Worm (Caenorhabditis elegans) whole organism, L4 larva: ENCODE measurements around the gene K08B12.1.

ENCODE experiments used
- F37D6.2 ChIP-seq: sonication (generic microtip); optimal IDR thresholded peaks from 2 replicates; lab custom pipeline; 2016; ENCODE audit warnings: mild to moderate bottlenecking, missing genetic modification characterization, missing compliant biosample characterization
- F49E8.2 ChIP-seq: sonication (generic microtip); optimal IDR thresholded peaks from 2 replicates; lab custom pipeline; 2016; ENCODE audit warnings: missing compliant biosample characterization, mild to moderate bottlenecking, missing genetic modification characterization, borderline replicate concordance
- T26A8.4 ChIP-seq: fragments of 200-800 bp; sonication (Bioruptor generic); IDR thresholded peaks from 2 replicates; pipeline ENCODE4 v1.3.6; 2022; ENCODE audit warnings: missing genetic modification characterization, missing compliant biosample characterization
- Y105C5A.15 ChIP-seq: fragments of 200-800 bp; sonication (Bioruptor generic); IDR thresholded peaks from 2 replicates; pipeline ENCODE4 v1.3.6; 2022; ENCODE audit warnings: missing genetic modification characterization, missing compliant biosample characterization
- Y48G9A.11 ChIP-seq: fragments of 200-800 bp; sonication (Bioruptor generic); IDR thresholded peaks from 2 replicates; pipeline ENCODE4 v1.3.6; 2022; ENCODE audit warnings: missing genetic modification reagents, missing genetic modification characterization, missing compliant biosample characterization
- Y75B8A.6 ChIP-seq: fragments of 200-800 bp; sonication (Bioruptor generic); IDR thresholded peaks from 2 replicates; pipeline ENCODE4 v1.3.6; 2022; ENCODE audit warnings: missing genetic modification reagents, missing genetic modification characterization, missing compliant biosample characterization
- ama-1 ChIP-seq: fragments of 150-350 bp; optimal IDR thresholded peaks from 2 replicates; lab custom pipeline; 2014; ENCODE audit warnings: inconsistent platforms, mixed read lengths
- ceh-20 ChIP-seq: fragments of 200-800 bp; sonication (Bioruptor generic); IDR thresholded peaks from 2 replicates; pipeline ENCODE4 v1.3.6; 2022; ENCODE audit warnings: missing genetic modification reagents, missing genetic modification characterization, missing compliant biosample characterization
- ceh-28 ChIP-seq: fragments of 150-350 bp; optimal IDR thresholded peaks from 2 replicates; lab custom pipeline; 2014; ENCODE audit warnings: missing biosample characterization, missing genetic modification reagents, missing genetic modification characterization
- ceh-32 ChIP-seq: sonication (generic microtip); optimal IDR thresholded peaks from 2 replicates; lab custom pipeline; 2016; ENCODE audit warnings: mild to moderate bottlenecking, missing genetic modification characterization, missing compliant biosample characterization; ENCODE audit not compliant: poor library complexity
- ceh-82 ChIP-seq: sonication (generic microtip); optimal IDR thresholded peaks from 2 replicates; lab custom pipeline; 2017; ENCODE audit warnings: missing biosample characterization, missing genetic modification characterization
- cey-2 ChIP-seq: sonication (generic microtip); optimal IDR thresholded peaks from 3 replicates; lab custom pipeline; 2017; ENCODE audit warnings: missing genetic modification characterization, mild to moderate bottlenecking, missing compliant biosample characterization, antibody characterized with exemption, borderline replicate concordance; ENCODE audit not compliant: insufficient read depth
- ctbp-1 ChIP-seq: fragments of 200-800 bp; sonication (Bioruptor generic); IDR thresholded peaks from 2 replicates; pipeline ENCODE4 v1.3.6; 2022; ENCODE audit warnings: missing genetic modification reagents, missing genetic modification characterization, missing compliant biosample characterization
- daf-8 ChIP-seq: fragments of 200-800 bp; sonication (Bioruptor generic); IDR thresholded peaks from 2 replicates; pipeline ENCODE4 v1.3.6; 2022; ENCODE audit warnings: missing genetic modification characterization, missing compliant biosample characterization
- dmd-6 ChIP-seq: fragments of 200-800 bp; sonication (Bioruptor generic); IDR thresholded peaks from 2 replicates; pipeline ENCODE4 v1.3.6; 2022; ENCODE audit warnings: missing genetic modification reagents, missing genetic modification characterization, missing compliant biosample characterization
- duxl-1 ChIP-seq: sonication (generic microtip); optimal IDR thresholded peaks from 2 replicates; lab custom pipeline; 2016; ENCODE audit warnings: mild to moderate bottlenecking, missing genetic modification characterization, moderate library complexity, missing compliant biosample characterization; ENCODE audit not compliant: poor library complexity
- egl-27 ChIP-seq: sonication (generic microtip); optimal IDR thresholded peaks from 3 replicates; lab custom pipeline; 2017; ENCODE audit warnings: missing biosample characterization, missing genetic modification reagents, missing genetic modification characterization
- egl-43 ChIP-seq: fragments of 200-800 bp; sonication (Bioruptor generic); IDR thresholded peaks from 2 replicates; pipeline ENCODE4 v1.3.6; 2022; ENCODE audit warnings: missing genetic modification reagents, missing genetic modification characterization, missing compliant biosample characterization
- fkh-10 ChIP-seq: fragments of 150-350 bp; optimal IDR thresholded peaks from 2 replicates; lab custom pipeline; 2014; ENCODE audit warnings: missing biosample characterization, missing genetic modification reagents, missing genetic modification characterization
- hif-1 ChIP-seq, 2 experiments: sonication (generic microtip); optimal IDR thresholded peaks; 2 replicates each; lab custom pipeline; 2016 to 2017; ENCODE audit warnings: missing compliant biosample characterization in 2 of 2, missing genetic modification characterization in 2 of 2, missing genetic modification reagents in 2 of 2, missing genotype in 2 of 2, mild to moderate bottlenecking in 1 of 2
- hlh-11 ChIP-seq: fragments of 200-800 bp; sonication (Bioruptor generic); optimal IDR thresholded peaks from 2 replicates; lab custom pipeline; 2018; ENCODE audit warnings: mild to moderate bottlenecking, missing genetic modification characterization, missing compliant biosample characterization
- hlh-30 ChIP-seq: sonication (generic microtip); optimal IDR thresholded peaks from 2 replicates; lab custom pipeline; 2017; ENCODE audit warnings: antibody characterized with exemption, mild to moderate bottlenecking, missing genetic modification characterization, missing compliant biosample characterization; ENCODE audit not compliant: insufficient read depth
- hmg-1.1 ChIP-seq: fragments of 200-800 bp; sonication (Bioruptor generic); IDR thresholded peaks from 2 replicates; pipeline ENCODE4 v1.3.6; 2022; ENCODE audit warnings: missing genetic modification reagents, missing genetic modification characterization, missing compliant biosample characterization
- jun-1 ChIP-seq: fragments of 150-350 bp; optimal IDR thresholded peaks from 2 replicates; lab custom pipeline; 2014; ENCODE audit warnings: missing biosample characterization, missing genetic modification reagents, missing genetic modification characterization
- lim-7 ChIP-seq: fragments of 200-800 bp; sonication (Bioruptor generic); IDR thresholded peaks from 2 replicates; pipeline ENCODE4 v1.3.6; 2022; ENCODE audit warnings: missing genetic modification characterization, missing compliant biosample characterization
- lin-1 ChIP-seq: fragments of 200-800 bp; sonication (Bioruptor generic); IDR thresholded peaks from 2 replicates; pipeline ENCODE4 v1.3.6; 2022; ENCODE audit warnings: missing genetic modification reagents, missing genetic modification characterization, missing compliant biosample characterization
- lin-13 ChIP-seq: fragments of 150-350 bp; optimal IDR thresholded peaks from 2 replicates; lab custom pipeline; 2014; ENCODE audit warnings: missing biosample characterization, missing genetic modification reagents, missing genetic modification characterization
- lin-15B ChIP-seq: fragments of 150-350 bp; sonication (generic microtip); optimal IDR thresholded peaks from 3 replicates; lab custom pipeline; 2014; ENCODE audit warnings: missing biosample characterization, missing genetic modification characterization
- lin-38 ChIP-seq: fragments of 200-800 bp; sonication (Bioruptor generic); IDR thresholded peaks from 2 replicates; pipeline ENCODE4 v1.3.6; 2022; ENCODE audit warnings: missing genetic modification reagents, missing genetic modification characterization, missing compliant biosample characterization
- lin-39 ChIP-seq: fragments of 150-350 bp; optimal IDR thresholded peaks from 2 replicates; lab custom pipeline; 2014; ENCODE audit warnings: missing biosample characterization, missing genetic modification reagents, missing genetic modification characterization
- lsy-2 ChIP-seq, 2 experiments: fragments of 150-350 bp in 1 of 2; sonication (generic microtip) in 1 of 2; optimal IDR thresholded peaks; 2 replicates each; lab custom pipeline; 2014 to 2017; ENCODE audit warnings: missing biosample characterization in 2 of 2, missing genetic modification characterization in 2 of 2
- madf-5 ChIP-seq, 2 experiments: fragments of 200-800 bp; sonication (Bioruptor generic); IDR thresholded peaks; 2 replicates each; pipeline ENCODE4 v1.3.6; 2022; ENCODE audit warnings: missing compliant biosample characterization in 2 of 2, missing genetic modification characterization in 2 of 2
- madf-9 ChIP-seq: fragments of 200-800 bp; sonication (Bioruptor generic); conservative IDR thresholded peaks from 2 replicates; pipeline ENCODE4 v1.3.6; 2022; ENCODE audit warnings: missing genetic modification reagents, missing genetic modification characterization, missing compliant biosample characterization
- mep-1 ChIP-seq: fragments of 150-350 bp; sonication (generic microtip); optimal IDR thresholded peaks from 3 replicates; lab custom pipeline; 2014; ENCODE audit warnings: missing biosample characterization, missing genetic modification characterization
- mes-2 ChIP-seq: sonication (generic microtip); optimal IDR thresholded peaks from 2 replicates; lab custom pipeline; 2016; ENCODE audit warnings: missing genotype, mild to moderate bottlenecking, missing genetic modification characterization, missing compliant biosample characterization; ENCODE audit not compliant: poor library complexity, severe bottlenecking
- mxl-2 ChIP-seq: fragments of 200-800 bp; sonication (Bioruptor generic); conservative IDR thresholded peaks from 2 replicates; pipeline ENCODE4 v1.3.6; 2022; ENCODE audit warnings: missing genetic modification reagents, missing genetic modification characterization, missing compliant biosample characterization
- nhr-41 ChIP-seq: fragments of 200-800 bp; sonication (Bioruptor generic); IDR thresholded peaks from 2 replicates; pipeline ENCODE4 v1.3.6; 2022; ENCODE audit warnings: missing genetic modification reagents, missing genetic modification characterization, missing compliant biosample characterization
- nhr-6 ChIP-seq: fragments of 150-350 bp; optimal IDR thresholded peaks from 2 replicates; lab custom pipeline; 2014; ENCODE audit warnings: missing biosample characterization, missing genetic modification characterization
- nhr-76 ChIP-seq: fragments of 150-350 bp; optimal IDR thresholded peaks from 2 replicates; lab custom pipeline; 2014; ENCODE audit warnings: missing biosample characterization, missing genetic modification characterization
- nhr-77 ChIP-seq: fragments of 150-350 bp; optimal IDR thresholded peaks from 2 replicates; lab custom pipeline; 2014; ENCODE audit warnings: missing biosample characterization, missing genetic modification characterization
- php-3 ChIP-seq: fragments of 200-800 bp; sonication (Bioruptor generic); IDR thresholded peaks from 2 replicates; pipeline ENCODE4 v1.3.6; 2022; ENCODE audit warnings: missing genetic modification reagents, missing genetic modification characterization, missing compliant biosample characterization
- rbr-2 ChIP-seq: sonication (generic microtip); optimal IDR thresholded peaks from 2 replicates; lab custom pipeline; 2016; ENCODE audit warnings: missing genotype, missing genetic modification characterization, missing compliant biosample characterization
- saeg-2 ChIP-seq: fragments of 200-800 bp; sonication (Bioruptor generic); IDR thresholded peaks from 2 replicates; pipeline ENCODE4 v1.3.6; 2022; ENCODE audit warnings: missing genetic modification reagents, missing genetic modification characterization, missing compliant biosample characterization
- spr-1 ChIP-seq: sonication (generic microtip); optimal IDR thresholded peaks from 2 replicates; lab custom pipeline; 2016; ENCODE audit warnings: mild to moderate bottlenecking, missing genetic modification characterization, missing compliant biosample characterization
- unc-130 ChIP-seq: sonication (generic microtip); optimal IDR thresholded peaks from 2 replicates; lab custom pipeline; 2016; ENCODE audit warnings: missing genetic modification reagents, missing genetic modification characterization, missing compliant biosample characterization
- unc-39 ChIP-seq: sonication (generic microtip); optimal IDR thresholded peaks from 2 replicates; lab custom pipeline; 2017; ENCODE audit warnings: missing biosample characterization, missing genetic modification characterization
- unc-62 ChIP-seq, 3 experiments: fragments of 150-350 bp in 1 of 3; sonication (generic microtip); optimal IDR thresholded peaks in 2 of 3; peaks in 1 of 3; 1 replicate in 1 of 3; 2 replicates in 2 of 3; lab custom pipeline; 2014 to 2017; ENCODE audit warnings: missing biosample characterization in 3 of 3, missing genetic modification characterization in 3 of 3, missing genetic modification reagents in 3 of 3, missing genotype in 1 of 3
- zfp-2 ChIP-seq: sonication (generic microtip); optimal IDR thresholded peaks from 2 replicates; lab custom pipeline; 2016; ENCODE audit warnings: mild to moderate bottlenecking, missing genetic modification characterization, missing compliant biosample characterization
- zip-11 ChIP-seq: fragments of 200-800 bp; sonication (Bioruptor generic); IDR thresholded peaks from 2 replicates; pipeline ENCODE4 v1.3.6; 2022; ENCODE audit warnings: missing genetic modification characterization, missing compliant biosample characterization
- zip-2 ChIP-seq: fragments of 150-350 bp; optimal IDR thresholded peaks from 2 replicates; lab custom pipeline; 2014; ENCODE audit warnings: missing biosample characterization, missing genetic modification characterization
- ztf-11 ChIP-seq: fragments of 150-350 bp; optimal IDR thresholded peaks from 2 replicates; lab custom pipeline; 2014; ENCODE audit warnings: missing biosample characterization, missing genetic modification characterization

K08B12.1 gene

DNA sequence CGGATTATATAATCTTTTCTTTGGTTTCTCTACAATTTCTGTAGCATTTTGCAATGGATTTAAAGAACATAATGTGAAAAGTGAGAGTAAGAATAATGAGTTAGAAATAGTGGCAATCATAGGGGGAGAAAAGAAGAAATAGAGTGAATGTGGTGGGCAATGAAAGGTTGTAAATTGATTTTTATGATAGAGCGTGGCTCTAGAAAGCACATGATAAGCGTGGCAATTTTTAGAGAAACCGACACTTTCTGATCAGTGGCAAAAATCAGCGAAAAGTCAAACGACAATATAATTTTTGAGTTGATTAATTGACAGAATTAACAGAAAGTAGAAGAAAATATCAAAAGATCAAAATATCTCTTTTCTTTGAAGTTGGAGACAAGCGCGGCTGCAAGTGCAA, 33.2 kb downstream of the K08B12.1 start, which contains the start of gene K12B6.9 (continued):
- TF ChIP-seq nhr-77 (tag; lab: Kevin White, UChicago) (no peak), T26A8.4 (no peak), lin-13 (GFP tag; lab: Kevin White, UChicago) (no peak), rbr-2 (no peak), hif-1 (tag; optimal IDR thresholded peaks at IDR 0.05; lab: Kevin White, UChicago) (no peak), daf-8 (GFP tag; lab: Robert Waterston, UW) (no peak), egl-43 (GFP tag; lab: Robert Waterston, UW) (no peak), lin-38 (no peak), Y105C5A.15 (GFP tag; lab: Robert Waterston, UW) (no peak), zfp-2 (tag; lab: Kevin White, UChicago) (no peak), Y75B8A.6 (no peak), ama-1 (lab: Kevin White, UChicago) (no peak), lin-1 (no peak), madf-5 (GFP tag; IDR thresholded peaks at IDR 0.05; lab: Robert Waterston, UW) (no peak), madf-9 (GFP tag; lab: Robert Waterston, UW) (no peak), zip-11 (GFP tag; lab: Robert Waterston, UW) (no peak), F37D6.2 (tag; lab: Kevin White, UChicago) (no peak), ceh-82 (no peak), unc-62 (GFP tag; optimal IDR thresholded peaks at IDR 0.05 in 1 of 2; lab: Kevin White, UChicago) (peak in 1 of 2 experiments; percentile 54), unc-62 (tag; optimal IDR thresholded peaks at IDR 0.05; lab: Kevin White, UChicago) (no peak), nhr-41 (GFP tag; lab: Robert Waterston, UW) (no peak), ztf-11 (tag; lab: Kevin White, UChicago) (no peak), lin-39 (no peak), nhr-76 (tag; lab: Kevin White, UChicago) (no peak), unc-39 (tag; lab: Kevin White, UChicago) (no peak), hlh-11 (tag; lab: Kevin White, UChicago) (peak; percentile 48), saeg-2 (GFP tag; lab: Robert Waterston, UW) (no peak), ceh-20 (no peak), F49E8.2 (no peak), lsy-2 (tag; optimal IDR thresholded peaks at IDR 0.05; lab: Kevin White, UChicago) (no peak), dmd-6 (GFP tag; lab: Robert Waterston, UW) (peak; percentile 64), hlh-30 (tag; lab: Kevin White, UChicago) (peak; percentile 36), Y48G9A.11 (GFP tag; lab: Robert Waterston, UW) (no peak), duxl-1 (tag; lab: Kevin White, UChicago) (no peak), lin-15B (no peak), ctbp-1 (GFP tag; lab: Robert Waterston, UW) (no peak), mes-2 (no peak), unc-130 (GFP tag; lab: Kevin White, UChicago) (no peak), jun-1 (tag; lab: Kevin White, UChicago) (no peak), lim-7 (GFP tag; lab: Robert Waterston, UW) (no peak), cey-2 (tag; lab: Kevin White, UChicago) (no peak), mxl-2 (GFP tag; lab: Robert Waterston, UW) (no peak), spr-1 (tag; lab: Kevin White, UChicago) (no peak), fkh-10 (no peak), nhr-6 (tag; lab: Kevin White, UChicago) (no peak), zip-2 (tag; lab: Kevin White, UChicago) (no peak), mep-1 (tag; lab: Kevin White, UChicago) (no peak), ceh-28 (tag; lab: Kevin White, UChicago) (no peak), ceh-32 (no peak), egl-27 (tag; lab: Kevin White, UChicago) (no peak), php-3 (GFP tag; lab: Robert Waterston, UW) (peak; percentile 61; the same call in 1 of the 2 replicates), hmg-1.1 (no peak)
